Worm (Caenorhabditis elegans) whole organism, L4/young adult: ENCODE data around the gene K10C2.7.

ENCODE experiments used
- W03F9.2 ChIP-seq: fragments of 150-350 bp; optimal IDR thresholded peaks from 2 replicates; lab custom pipeline; 2014; ENCODE audit warnings: missing biosample characterization, missing genetic modification characterization
- dao-5 ChIP-seq: sonication (generic microtip); optimal IDR thresholded peaks from 2 replicates; lab custom pipeline; 2016; ENCODE audit warnings: missing genotype, missing genetic modification characterization, moderate library complexity, missing compliant biosample characterization
- him-1 ChIP-seq: sonication (generic microtip); optimal IDR thresholded peaks from 2 replicates; lab custom pipeline; 2016; ENCODE audit warnings: missing genotype, missing genetic modification reagents, missing genetic modification characterization, missing compliant biosample characterization

- no peak for TF ChIP-seq dao-5
- no peak for TF ChIP-seq him-1
- no peak for TF ChIP-seq W03F9.2 (tag; lab: Kevin White, UChicago)
Measured at ce11 chrX:6467462-6467861, 24.2 kb upstream of the K10C2.7 start, which contains the start of gene C15B12.3.
